Fruit fly (Drosophila melanogaster) whole organism, embryonic: ENCODE measurements around the gene CG32428.

Experiments used
- ATbp ChIP-seq: fragments of 200-800 bp; sonication (Bioruptor generic); optimal IDR thresholded peaks from 2 replicates; lab custom pipeline; 2017; ENCODE audit warnings: missing biosample characterization, mild to moderate bottlenecking, missing genetic modification characterization, missing genetic modification reagents
- Abd-B ChIP-seq: fragments of 200-800 bp; sonication (Bioruptor generic); optimal IDR thresholded peaks from 2 replicates; lab custom pipeline; 2018; ENCODE audit warnings: missing biosample characterization, mild to moderate bottlenecking, missing genetic modification characterization, moderate library complexity
- Adf1 ChIP-seq: fragments of 200-800 bp; sonication (Bioruptor generic); IDR thresholded peaks from 2 replicates; pipeline ENCODE4 v1.3.6; 2022; ENCODE audit warnings: missing biosample characterization, missing genetic modification characterization
- CG10274 ChIP-seq: fragments of 200-800 bp; sonication (Bioruptor generic); optimal IDR thresholded peaks from 3 replicates; lab custom pipeline; 2017; ENCODE audit warnings: missing biosample characterization, mild to moderate bottlenecking, missing genetic modification characterization
- CG12391 ChIP-seq: fragments of 200-800 bp; sonication (Bioruptor generic); optimal IDR thresholded peaks from 3 replicates; lab custom pipeline; 2018; ENCODE audit warnings: missing biosample characterization, mild to moderate bottlenecking, missing genetic modification characterization, moderate library complexity
- CG14014 ChIP-seq: fragments of 200-800 bp; sonication (Bioruptor generic); IDR thresholded peaks from 2 replicates; pipeline ENCODE4 v1.3.6; 2022; ENCODE audit warnings: missing biosample characterization, missing genetic modification characterization
- CG15073 ChIP-seq: fragments of 200-800 bp; sonication (Bioruptor generic); optimal IDR thresholded peaks from 2 replicates; lab custom pipeline; 2016; ENCODE audit warnings: missing biosample characterization, missing genetic modification characterization
- CG15514 ChIP-seq: fragments of 200-800 bp; sonication (Bioruptor generic); optimal IDR thresholded peaks from 3 replicates; lab custom pipeline; 2017; ENCODE audit warnings: missing biosample characterization, missing genetic modification characterization, mild to moderate bottlenecking, moderate library complexity, missing genetic modification reagents
- CG2712 ChIP-seq: fragments of 200-800 bp; optimal IDR thresholded peaks from 3 replicates; lab custom pipeline; 2019; ENCODE audit warnings: missing biosample characterization, mild to moderate bottlenecking, missing genetic modification characterization, moderate library complexity
- CG3847 ChIP-seq: fragments of 200-800 bp; sonication (Bioruptor generic); IDR thresholded peaks from 2 replicates; pipeline ENCODE4 v1.3.6; 2022; ENCODE audit warnings: missing biosample characterization, missing genetic modification characterization
- CG7271 ChIP-seq: fragments of 200-800 bp; sonication (Bioruptor generic); optimal IDR thresholded peaks from 2 replicates; lab custom pipeline; 2018; ENCODE audit warnings: missing biosample characterization, mild to moderate bottlenecking, missing genetic modification characterization, moderate library complexity
- CG7839 ChIP-seq: fragments of 200-800 bp; sonication (Bioruptor generic); optimal IDR thresholded peaks from 3 replicates; lab custom pipeline; 2018; ENCODE audit warnings: missing biosample characterization, mild to moderate bottlenecking, missing genetic modification characterization, moderate library complexity
- CG7963 ChIP-seq: fragments of 200-800 bp; sonication (Bioruptor generic); IDR thresholded peaks from 3 replicates; pipeline ENCODE4 v1.3.6; 2022; ENCODE audit warnings: missing biosample characterization, missing genetic modification characterization; ENCODE audit not compliant: partially characterized antibody
- CG8089 ChIP-seq: fragments of 200-800 bp; sonication (Bioruptor generic); optimal IDR thresholded peaks from 3 replicates; lab custom pipeline; 2016; ENCODE audit warnings: missing biosample characterization, missing genetic modification characterization
- CG8944 ChIP-seq: fragments of 200-800 bp; sonication (Bioruptor generic); optimal IDR thresholded peaks from 3 replicates; lab custom pipeline; 2016; ENCODE audit warnings: missing biosample characterization, missing genetic modification characterization
- CG9817 ChIP-seq: fragments of 200-800 bp; sonication (Bioruptor generic); optimal IDR thresholded peaks from 2 replicates; lab custom pipeline; 2018; ENCODE audit warnings: missing biosample characterization, mild to moderate bottlenecking, missing genetic modification characterization, moderate library complexity
- CkIIα-i1 ChIP-seq: fragments of 200-800 bp; sonication (Bioruptor generic); IDR thresholded peaks from 2 replicates; pipeline ENCODE4 v1.3.6; 2022; ENCODE audit warnings: missing biosample characterization, missing genetic modification characterization
- Deaf1 ChIP-seq: fragments of 200-800 bp; optimal IDR thresholded peaks from 3 replicates; lab custom pipeline; 2019; ENCODE audit warnings: missing biosample characterization, mild to moderate bottlenecking, missing genetic modification characterization, moderate library complexity
- Dip3 ChIP-seq: fragments of 200-800 bp; sonication (Bioruptor generic); optimal IDR thresholded peaks from 3 replicates; lab custom pipeline; 2016; ENCODE audit warnings: missing biosample characterization, missing genetic modification characterization
- Drgx ChIP-seq: fragments of 200-800 bp; sonication (Bioruptor generic); IDR thresholded peaks from 2 replicates; pipeline ENCODE4 v1.3.6; 2022; ENCODE audit warnings: missing biosample characterization, missing genetic modification characterization
- Eip74EF ChIP-seq, 2 experiments: fragments of 200-800 bp in 1 of 2; fragments of >200 bp in 1 of 2; sonication (Bioruptor generic) in 1 of 2; optimal IDR thresholded peaks; 2 replicates each; lab custom pipeline; 2017 to 2019; ENCODE audit warnings: missing biosample characterization in 2 of 2, missing genetic modification characterization in 2 of 2, mild to moderate bottlenecking in 1 of 2, moderate library complexity in 1 of 2
- Elba2 ChIP-seq: fragments of 200-800 bp; sonication (Bioruptor generic); optimal IDR thresholded peaks from 3 replicates; lab custom pipeline; 2016; ENCODE audit warnings: missing biosample characterization, missing genetic modification characterization
- Fer2 ChIP-seq: fragments of 200-800 bp; sonication (Bioruptor generic); optimal IDR thresholded peaks from 2 replicates; lab custom pipeline; 2018; ENCODE audit warnings: missing biosample characterization, mild to moderate bottlenecking, missing genetic modification characterization, moderate library complexity
- Fer3 ChIP-seq: fragments of 200-800 bp; sonication (Bioruptor generic); optimal IDR thresholded peaks from 2 replicates; lab custom pipeline; 2018; ENCODE audit warnings: missing biosample characterization, mild to moderate bottlenecking, missing genetic modification characterization, moderate library complexity
- Gug ChIP-seq: fragments of 200-800 bp; sonication (Bioruptor generic); IDR thresholded peaks from 4 replicates; pipeline ENCODE4 v1.3.6; 2022; ENCODE audit warnings: missing biosample characterization, missing genetic modification characterization
- H15 ChIP-seq: fragments of 200-800 bp; sonication (Bioruptor generic); IDR thresholded peaks from 3 replicates; pipeline ENCODE4 v1.3.6; 2022; ENCODE audit warnings: missing biosample characterization, missing genetic modification characterization
- HLH3B ChIP-seq: fragments of 200-800 bp; sonication (Bioruptor generic); IDR thresholded peaks from 2 replicates; pipeline ENCODE4 v1.3.6; 2022; ENCODE audit warnings: missing biosample characterization, missing genetic modification characterization
- Hr39 ChIP-seq: fragments of >200 bp; optimal IDR thresholded peaks from 2 replicates; lab custom pipeline; 2017
- Lhr ChIP-seq: fragments of 200-800 bp; sonication (Bioruptor generic); optimal IDR thresholded peaks from 3 replicates; lab custom pipeline; 2017; ENCODE audit warnings: mild to moderate bottlenecking, missing biosample characterization, missing genetic modification reagents, missing genetic modification characterization
- Sin3A ChIP-seq: fragments of >200 bp; optimal IDR thresholded peaks from 2 replicates; lab custom pipeline; 2018
- aop ChIP-seq: fragments of 200-800 bp; sonication (Bioruptor generic); IDR thresholded peaks from 2 replicates; pipeline ENCODE4 v1.3.6; 2022; ENCODE audit warnings: missing biosample characterization, missing genetic modification characterization
- ap ChIP-seq: fragments of 200-800 bp; sonication (Bioruptor generic); IDR thresholded peaks from 2 replicates; pipeline ENCODE4 v1.3.6; 2022; ENCODE audit warnings: missing biosample characterization, missing genetic modification characterization
- bab2 ChIP-seq: fragments of 200-800 bp; sonication (Bioruptor generic); optimal IDR thresholded peaks from 2 replicates; lab custom pipeline; 2016; ENCODE audit warnings: missing biosample characterization, missing genetic modification characterization
- bbx ChIP-seq: fragments of 200-800 bp; sonication (Bioruptor generic); IDR thresholded peaks from 2 replicates; pipeline ENCODE4 v1.3.6; 2022; ENCODE audit warnings: missing biosample characterization, missing genetic modification characterization; ENCODE audit not compliant: partially characterized antibody
- en ChIP-seq: fragments of 200-800 bp; sonication (Bioruptor generic); optimal IDR thresholded peaks from 2 replicates; lab custom pipeline; 2016; ENCODE audit warnings: missing biosample characterization, missing genetic modification characterization
- ewg ChIP-seq: fragments of 200-800 bp; sonication (Bioruptor generic); optimal IDR thresholded peaks from 3 replicates; lab custom pipeline; 2017; ENCODE audit warnings: mild to moderate bottlenecking, missing biosample characterization, missing genetic modification reagents, missing genetic modification characterization
- fru ChIP-seq: fragments of >200 bp; optimal IDR thresholded peaks from 2 replicates; lab custom pipeline; 2017
- h ChIP-seq: fragments of >200 bp; optimal IDR thresholded peaks from 2 replicates; lab custom pipeline; 2017
- ham ChIP-seq: fragments of 200-800 bp; sonication (Bioruptor generic); IDR thresholded peaks from 2 replicates; pipeline ENCODE4 v1.3.6; 2022; ENCODE audit warnings: missing biosample characterization, missing genetic modification characterization
- ind ChIP-seq: fragments of 200-800 bp; sonication (Bioruptor generic); optimal IDR thresholded peaks from 3 replicates; lab custom pipeline; 2016; ENCODE audit warnings: missing biosample characterization, missing genetic modification characterization
- nom ChIP-seq: fragments of 200-800 bp; sonication (Bioruptor generic); optimal IDR thresholded peaks from 2 replicates; lab custom pipeline; 2017; ENCODE audit warnings: missing biosample characterization, missing genetic modification characterization, mild to moderate bottlenecking, moderate library complexity, missing genetic modification reagents
- salm ChIP-seq: fragments of 200-800 bp; sonication (Bioruptor generic); optimal IDR thresholded peaks from 2 replicates; lab custom pipeline; 2018; ENCODE audit warnings: missing biosample characterization, mild to moderate bottlenecking, missing genetic modification characterization
- sens-2 ChIP-seq: fragments of 200-800 bp; sonication (Bioruptor generic); IDR thresholded peaks from 2 replicates; pipeline ENCODE4 v1.3.6; 2022; ENCODE audit warnings: missing biosample characterization, missing genetic modification characterization
- slou ChIP-seq: fragments of 200-800 bp; sonication (Bioruptor generic); optimal IDR thresholded peaks from 3 replicates; lab custom pipeline; 2016; ENCODE audit warnings: missing biosample characterization, missing genetic modification characterization
- tap ChIP-seq: fragments of 200-800 bp; optimal IDR thresholded peaks from 3 replicates; lab custom pipeline; 2019; ENCODE audit warnings: missing biosample characterization, mild to moderate bottlenecking, missing genetic modification characterization, moderate library complexity
- tgo ChIP-seq: fragments of 200-800 bp; sonication (Bioruptor generic); IDR thresholded peaks from 3 replicates; pipeline ENCODE4 v1.3.6; 2022; ENCODE audit warnings: missing biosample characterization, missing genetic modification characterization
- trh ChIP-seq: fragments of 200-800 bp; sonication (Bioruptor generic); optimal IDR thresholded peaks from 2 replicates; lab custom pipeline; 2016; ENCODE audit warnings: missing biosample characterization, missing genetic modification characterization
- unc-4 ChIP-seq: fragments of 200-800 bp; sonication (Bioruptor generic); IDR thresholded peaks from 2 replicates; pipeline ENCODE4 v1.3.6; 2022; ENCODE audit warnings: missing biosample characterization, missing genetic modification characterization; ENCODE audit not compliant: partially characterized antibody
- yki ChIP-seq: fragments of >200 bp; optimal IDR thresholded peaks from 3 replicates; lab custom pipeline; 2018
- z ChIP-seq: fragments of 200-800 bp; sonication (Bioruptor generic); IDR thresholded peaks from 3 replicates; pipeline ENCODE4 v1.3.6; 2022; ENCODE audit warnings: missing biosample characterization, missing genetic modification characterization
- zf30C ChIP-seq: fragments of 200-800 bp; sonication (Bioruptor generic); optimal IDR thresholded peaks from 3 replicates; lab custom pipeline; 2018; ENCODE audit warnings: missing biosample characterization, mild to moderate bottlenecking, missing genetic modification characterization

Gene CG32428

dm6 chr3L:20493417-20494261, 20.1 kb upstream of the CG32428 start (continued):
- peak; percentile 56 for TF ChIP-seq ap (GFP tag; lab: Robert Waterston, UW)
- TF ChIP-seq salm = peak; percentile 69
- no peak for TF ChIP-seq aop (GFP tag; lab: Robert Waterston, UW)
- TF ChIP-seq CG2712 = peak; percentile 82
- peak in 1 of 2 experiments; percentile 76 for TF ChIP-seq Eip74EF (GFP tag; optimal IDR thresholded peaks at IDR 0.05; lab: Kevin White, UChicago)
- TF ChIP-seq ham = no peak
- TF ChIP-seq fru = no peak
- TF ChIP-seq CG7839 = peak; percentile 86
- no peak for TF ChIP-seq Sin3A
- TF ChIP-seq bab2 (GFP tag; lab: Kevin White, UChicago) = peak; percentile 55
- no peak for TF ChIP-seq unc-4 (GFP tag; lab: Robert Waterston, UW)
- TF ChIP-seq CG7963 (GFP tag; lab: Robert Waterston, UW) = no peak
- no peak for TF ChIP-seq h (lab: Kevin White, UChicago)
- peak; percentile 25 for TF ChIP-seq trh (GFP tag; lab: Kevin White, UChicago)
- peak; percentile 13 for TF ChIP-seq CG8944 (GFP tag; lab: Kevin White, UChicago)
- TF ChIP-seq Abd-B (GFP tag; lab: Kevin White, UChicago) = peak; percentile 46
- peak; percentile 43 for TF ChIP-seq CG10274 (GFP tag; lab: Kevin White, UChicago)
- TF ChIP-seq CG8089 = no peak
- peak; percentile 67 for TF ChIP-seq ind (GFP tag; lab: Kevin White, UChicago)
- TF ChIP-seq zf30C (GFP tag; lab: Kevin White, UChicago) = no peak
- TF ChIP-seq CG15073 (GFP tag; lab: Kevin White, UChicago) = no peak
- TF ChIP-seq yki (lab: Kevin White, UChicago) = no peak
- peak; percentile 24 for TF ChIP-seq en (GFP tag; lab: Kevin White, UChicago)
- TF ChIP-seq Drgx = peak; percentile 88
- TF ChIP-seq sens-2 (GFP tag; lab: Robert Waterston, UW) = 0 out of 2 replicates have a peak, but pooled peaks have one; percentile 20
- TF ChIP-seq nom (GFP tag; lab: Kevin White, UChicago) = peak; percentile 70
- TF ChIP-seq Fer3 = peak; percentile 78
- peak; percentile 81 for TF ChIP-seq HLH3B (GFP tag; lab: Robert Waterston, UW)
- TF ChIP-seq ewg = peak; percentile 15
- no peak for TF ChIP-seq Elba2 (GFP tag; lab: Kevin White, UChicago)
- TF ChIP-seq Adf1 = peak; percentile 45; the same call in 1 of the 2 replicates
- peak; percentile 55 for TF ChIP-seq ATbp (GFP tag; lab: Kevin White, UChicago)
- peak; percentile 67 for TF ChIP-seq Dip3 (GFP tag; lab: Kevin White, UChicago)
- peak; percentile 27 for TF ChIP-seq CG9817
- peak; percentile 74 for TF ChIP-seq Deaf1 (tag; lab: Kevin White, UChicago)
- no peak for TF ChIP-seq Gug (GFP tag; lab: Robert Waterston, UW)
- TF ChIP-seq H15 (GFP tag; lab: Robert Waterston, UW) = peak; percentile 59; the same call in 2 of the 3 replicates
- peak; percentile 56 for TF ChIP-seq CG15514 (GFP tag; lab: Kevin White, UChicago)
- TF ChIP-seq bbx (GFP tag; lab: Robert Waterston, UW) = no peak
- TF ChIP-seq CkIIα-i1 (GFP tag; lab: Robert Waterston, UW) = no peak
- no peak for TF ChIP-seq Hr39 (lab: Kevin White, UChicago)
- TF ChIP-seq Fer2 (tag; lab: Kevin White, UChicago) = no peak
- TF ChIP-seq tgo (GFP tag; lab: Robert Waterston, UW) = peak; percentile 86
- TF ChIP-seq z (GFP tag; lab: Robert Waterston, UW) = no peak
- TF ChIP-seq Lhr (GFP tag; lab: Kevin White, UChicago) = no peak
- no peak for TF ChIP-seq slou (GFP tag; lab: Kevin White, UChicago)
- TF ChIP-seq CG3847 (GFP tag; lab: Robert Waterston, UW) = peak; percentile 72
- TF ChIP-seq CG12391 (tag; lab: Kevin White, UChicago) = peak; percentile 77
- TF ChIP-seq CG7271 = no peak
- peak; percentile 76 for TF ChIP-seq CG14014
- peak; percentile 72 for TF ChIP-seq tap (tag; lab: Kevin White, UChicago)
